Worm (Caenorhabditis elegans): ENCODE data around the gene pdtf-1.

pdtf-1 gene

DNA sequence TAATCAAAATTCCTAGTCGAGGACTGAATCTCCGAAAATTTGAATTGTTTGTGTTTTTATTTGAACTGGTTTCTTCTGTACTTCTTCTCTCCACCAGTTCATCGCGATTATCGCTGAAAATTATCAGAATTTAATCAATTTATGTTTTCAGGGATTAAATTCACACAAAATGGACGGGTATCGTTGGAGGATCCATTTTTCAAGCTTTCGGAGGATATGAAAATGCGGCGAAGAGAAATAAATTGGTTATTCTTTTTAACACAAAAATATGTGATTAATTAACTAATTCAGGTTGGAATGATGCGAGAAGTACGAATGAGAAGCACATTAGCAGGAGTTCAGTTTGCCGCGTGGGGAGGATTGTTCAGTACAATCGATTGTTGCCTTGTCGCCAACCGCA lies 36.5 kb upstream of the pdtf-1 start, which contains the start of gene timm-17B.2:
TSS of gene timm-17B.2 (plus strand) at position 301 of the 400 bp plus-strand sequence.
- TF ChIP-seq aly-2 (tag; optimal IDR thresholded peaks at IDR 0.05) (no peak), ama-1 (optimal IDR thresholded peaks at IDR 0.05) (no peak), C34F6.9 (tag; optimal IDR thresholded peaks at IDR 0.05) (no peak), nhr-6 (tag; optimal IDR thresholded peaks at IDR 0.05) (no peak), lsy-2 (tag; optimal IDR thresholded peaks at IDR 0.05) (no peak), peb-1 (tag; optimal IDR thresholded peaks at IDR 0.05) (no peak), ceh-16 (tag; optimal IDR thresholded peaks at IDR 0.05) (no peak)

DNA sequence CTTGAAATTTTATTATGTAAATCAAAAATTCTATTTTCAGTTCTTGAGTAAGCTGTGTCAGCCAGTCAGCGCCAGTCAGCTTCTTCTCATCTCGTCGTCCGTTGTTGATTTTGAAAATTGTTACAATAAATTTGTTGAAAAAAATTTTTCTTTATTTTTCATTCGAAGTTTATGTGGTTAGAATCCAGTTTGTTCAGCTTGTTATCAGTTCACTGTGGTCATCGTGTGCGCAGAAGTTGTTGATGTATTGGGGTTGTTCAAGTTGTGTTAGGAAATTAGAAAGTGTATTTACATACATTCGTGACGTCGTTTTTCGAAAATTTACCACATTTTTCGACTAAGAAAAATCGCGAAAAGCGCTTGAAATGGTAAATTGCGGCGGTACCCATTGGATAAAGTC lies 35.0 kb upstream of the pdtf-1 start:
- TF ChIP-seq snpc-4 (tag; optimal IDR thresholded peaks at IDR 0.05) = no peak
- TF ChIP-seq nhr-129 (tag; optimal IDR thresholded peaks at IDR 0.05) = no peak
- TF ChIP-seq nhr-10 (tag; optimal IDR thresholded peaks at IDR 0.05) = no peak
- TF ChIP-seq alr-1 (tag; optimal IDR thresholded peaks at IDR 0.05) = no peak
- no peak for TF ChIP-seq elt-3 (tag; optimal IDR thresholded peaks at IDR 0.05)
- no peak for TF ChIP-seq blmp-1 (tag; optimal IDR thresholded peaks at IDR 0.05; ENCODE audit: insufficient read depth)
- TF ChIP-seq mbf-1 (tag; optimal IDR thresholded peaks at IDR 0.05) = no peak
- no peak for TF ChIP-seq sma-3 (GFP tag; optimal IDR thresholded peaks at IDR 0.05)

DNA sequence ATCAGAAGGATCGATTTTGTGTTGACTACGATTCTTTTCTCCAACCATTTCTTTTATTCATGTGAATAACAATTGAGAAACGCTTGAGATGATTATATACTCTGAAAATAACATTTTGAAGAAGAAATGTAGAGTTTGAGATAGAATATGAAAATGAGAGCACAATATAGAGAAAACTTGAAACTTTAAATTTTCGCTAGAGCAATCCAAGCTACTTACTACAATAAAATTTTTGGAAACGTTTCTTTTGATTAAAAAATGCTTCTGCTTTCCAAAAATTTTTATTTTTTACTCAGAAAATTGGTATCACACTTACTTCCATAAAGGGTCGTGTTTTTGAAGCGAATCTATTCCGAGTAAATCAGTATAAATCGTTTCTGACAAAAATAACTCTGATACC lies 11.9 kb upstream of the pdtf-1 start, which contains the start of gene M116.5:
TSS of gene M116.5 (minus strand) at position 101 of the 400 bp plus-strand sequence.
- TF ChIP-seq nhr-23 (tag; optimal IDR thresholded peaks at IDR 0.05) = no peak
- TF ChIP-seq elt-1 (tag; optimal IDR thresholded peaks at IDR 0.05) = no peak
- TF ChIP-seq alr-1 (tag; optimal IDR thresholded peaks at IDR 0.05) = no peak
- TF ChIP-seq crh-2 (tag; optimal IDR thresholded peaks at IDR 0.05) = no peak
- no peak for TF ChIP-seq nhr-6 (tag; optimal IDR thresholded peaks at IDR 0.05)

DNA sequence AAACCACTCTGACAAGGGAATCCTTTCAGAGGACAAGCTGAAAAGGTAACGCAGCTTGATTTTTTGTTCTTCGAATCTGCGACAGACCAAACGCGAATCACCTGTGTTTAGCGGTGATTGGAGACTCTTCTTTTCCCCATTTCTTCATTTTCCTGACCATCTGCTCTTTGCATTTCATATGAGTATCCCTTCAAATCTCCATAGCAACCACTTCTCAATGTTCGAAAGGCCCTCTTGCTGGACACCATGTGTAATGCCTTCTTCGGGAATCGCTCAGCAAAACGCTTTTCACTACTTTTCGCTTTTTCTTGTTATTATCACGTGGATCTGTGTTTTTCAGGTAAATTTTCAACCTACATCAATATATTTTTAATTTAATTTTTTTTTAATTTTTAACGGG lies 6.3 kb upstream of the pdtf-1 start, which contains the start of the genes T26A8.3 and tmem-231:
TSS of gene T26A8.3 (minus strand) at position 101 of the 400 bp plus-strand sequence.
TSS of gene tmem-231 (plus strand) at position 249 of the 400 bp plus-strand sequence.
- no peak for TF ChIP-seq aly-2 (tag; optimal IDR thresholded peaks at IDR 0.05)

DNA sequence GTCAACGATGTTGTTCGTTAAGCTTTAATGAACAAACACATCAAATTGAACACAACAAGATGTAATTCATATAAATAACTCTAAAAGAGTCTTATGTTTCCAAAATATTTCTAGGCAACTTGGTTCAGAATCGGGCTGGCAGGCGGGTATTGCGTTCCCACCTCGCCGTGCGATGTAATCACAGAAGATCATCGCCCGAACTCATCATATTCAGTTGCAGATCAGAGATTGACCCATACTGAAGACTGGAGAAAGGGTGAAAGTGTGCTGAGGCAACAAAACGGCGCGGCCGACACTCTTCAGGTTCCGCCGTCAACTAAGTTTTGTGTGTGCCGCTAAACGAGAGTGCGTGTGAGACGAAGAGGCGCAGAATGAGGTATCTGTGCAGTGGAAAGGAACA lies 4.3 kb upstream of the pdtf-1 start:
- peak; percentile 39 for TF ChIP-seq R02D3.7 (tag; optimal IDR thresholded peaks at IDR 0.05)
- no peak for TF ChIP-seq ztf-11 (tag; optimal IDR thresholded peaks at IDR 0.05)
- TF ChIP-seq nhr-21 (tag; optimal IDR thresholded peaks at IDR 0.05) = peak; percentile 78
- peak; percentile 99 for TF ChIP-seq snpc-4 (tag; optimal IDR thresholded peaks at IDR 0.05)
- peak; percentile 51 for TF ChIP-seq mab-5 (tag; optimal IDR thresholded peaks at IDR 0.05)
- peak; percentile 98 for TF ChIP-seq ama-1 (optimal IDR thresholded peaks at IDR 0.05)
- peak; percentile 27 for TF ChIP-seq nhr-10 (tag; optimal IDR thresholded peaks at IDR 0.05)
- peak; percentile 95 for TF ChIP-seq sma-3 (GFP tag; optimal IDR thresholded peaks at IDR 0.05)
- peak; percentile 81 for TF ChIP-seq F13H6.1 (tag; optimal IDR thresholded peaks at IDR 0.05)
- peak in 1 of 2 experiments; percentile 39 for TF ChIP-seq mdl-1 (tag; optimal IDR thresholded peaks at IDR 0.05)
- peak; percentile 89 for TF ChIP-seq sma-9 (GFP tag; optimal IDR thresholded peaks at IDR 0.05)
- no peak for TF ChIP-seq sma-9 (tag; optimal IDR thresholded peaks at IDR 0.05)
- peak; percentile 44 for TF ChIP-seq sem-4 (tag; optimal IDR thresholded peaks at IDR 0.05)
- peak; percentile 18 for TF ChIP-seq nhr-77 (tag; optimal IDR thresholded peaks at IDR 0.05)
- peak; percentile 60 for TF ChIP-seq C34F6.9 (tag; optimal IDR thresholded peaks at IDR 0.05)
- peak; percentile 86 for TF ChIP-seq fos-1 (tag; optimal IDR thresholded peaks at IDR 0.05)
- TF ChIP-seq unc-55 (GFP tag; optimal IDR thresholded peaks at IDR 0.05) = peak; percentile 61
- peak; percentile 45 for TF ChIP-seq ceh-16 (tag; optimal IDR thresholded peaks at IDR 0.05)
- peak; percentile 68 for TF ChIP-seq egl-27 (tag; optimal IDR thresholded peaks at IDR 0.05)
- no peak for TF ChIP-seq mbf-1 (tag; optimal IDR thresholded peaks at IDR 0.05)
- peak; percentile 82 to 88 for TF ChIP-seq lsy-2 (tag; optimal IDR thresholded peaks at IDR 0.05)
- no peak for TF ChIP-seq nhr-23 (tag; optimal IDR thresholded peaks at IDR 0.05)
- peak; percentile 77 for TF ChIP-seq gmeb-1 (tag; optimal IDR thresholded peaks at IDR 0.05)
- no peak for TF ChIP-seq ZK546.5 (tag; optimal IDR thresholded peaks at IDR 0.05)
- TF ChIP-seq blmp-1 (tag; optimal IDR thresholded peaks at IDR 0.05; ENCODE audit: insufficient read depth) = peak; percentile 76
- peak; percentile 66 for TF ChIP-seq nhr-129 (tag; optimal IDR thresholded peaks at IDR 0.05)
- TF ChIP-seq Y55F3AM.14 (GFP tag; optimal IDR thresholded peaks at IDR 0.05) = peak; percentile 81
- peak; percentile 61 for TF ChIP-seq nhr-25 (tag; optimal IDR thresholded peaks at IDR 0.05)
- TF ChIP-seq elt-1 (tag; optimal IDR thresholded peaks at IDR 0.05) = no peak
- no peak for TF ChIP-seq aly-2 (tag; optimal IDR thresholded peaks at IDR 0.05)
- peak; percentile 72 for TF ChIP-seq crh-2 (tag; optimal IDR thresholded peaks at IDR 0.05)
- peak; percentile 50 for TF ChIP-seq nhr-6 (tag; optimal IDR thresholded peaks at IDR 0.05)
- TF ChIP-seq elt-3 (tag; optimal IDR thresholded peaks at IDR 0.05) = no peak
- peak; percentile 69 for TF ChIP-seq lin-11 (tag; optimal IDR thresholded peaks at IDR 0.05)
- peak; percentile 65 for TF ChIP-seq lin-13 (GFP tag; optimal IDR thresholded peaks at IDR 0.05)
- TF ChIP-seq ztf-4 (tag; optimal IDR thresholded peaks at IDR 0.05) = peak; percentile 46
- TF ChIP-seq unc-39 (tag; optimal IDR thresholded peaks at IDR 0.05) = no peak
- no peak for TF ChIP-seq nhr-12 (tag; optimal IDR thresholded peaks at IDR 0.05)
- no peak for TF ChIP-seq ztf-1 (GFP tag; conservative IDR thresholded peaks at IDR 0.05)
- no peak for TF ChIP-seq alr-1 (tag; optimal IDR thresholded peaks at IDR 0.05)
